Fruit fly (Drosophila melanogaster) whole organism: ENCODE measurements around the gene Nup154.

Experiments used
- CG8478 ChIP-seq: fragments of >200 bp; optimal IDR thresholded peaks from 2 replicates; lab custom pipeline; 2018; ENCODE audit warnings: inconsistent platforms
- Dll ChIP-seq: fragments of >200 bp; optimal IDR thresholded peaks from 2 replicates; lab custom pipeline; 2017
- EcR ChIP-seq, 2 experiments: fragments of >200 bp; optimal IDR thresholded peaks; 2 replicates each; lab custom pipeline; 2017; ENCODE audit warnings: missing biosample characterization in 2 of 2, missing genetic modification characterization in 2 of 2, missing genetic modification reagents in 2 of 2
- pan ChIP-seq: fragments of >200 bp; optimal IDR thresholded peaks from 2 replicates; lab custom pipeline; 2017
- psq ChIP-seq: fragments of >200 bp; optimal IDR thresholded peaks from 2 replicates; lab custom pipeline; 2017
- usp ChIP-seq: fragments of >200 bp; optimal IDR thresholded peaks from 2 replicates; lab custom pipeline; 2017; ENCODE audit warnings: missing biosample characterization, missing genetic modification characterization, mixed read lengths

Nup154 gene

DNA sequence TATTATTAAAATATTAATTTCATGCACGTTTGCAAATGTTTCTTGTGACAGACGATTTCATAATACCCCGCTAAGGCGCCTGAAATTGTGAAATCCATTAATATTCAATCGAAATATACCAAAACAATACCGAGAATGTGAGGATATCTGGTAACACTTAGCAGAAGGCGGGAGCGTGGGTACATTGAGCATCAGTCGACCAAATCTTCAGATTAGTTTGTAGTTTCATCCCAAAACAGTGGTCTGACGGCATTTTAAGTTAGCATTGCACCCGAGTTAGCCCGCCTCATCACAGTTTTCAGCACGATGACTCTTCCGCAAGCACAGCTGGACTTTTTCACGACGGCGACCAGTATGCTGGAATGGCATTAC, at the start of gene Nup154:
Gene Nup154 (plus strand): TSS at position 147 of the 372 bp plus-strand sequence.
- TF ChIP-seq EcR (GFP tag; optimal IDR thresholded peaks at IDR 0.05; lab: Kevin White, UChicago) (no peak), usp (GFP tag; lab: Kevin White, UChicago) (no peak), psq (lab: Kevin White, UChicago) (no peak), CG8478 (lab: Kevin White, UChicago) (no peak), Dll (lab: Kevin White, UChicago) (no peak), pan (lab: Kevin White, UChicago) (no peak)

dm6 chr2L:10963979-10964378, 40.6 kb upstream of the Nup154 start, which contains the start of gene dpr2:
TSS of gene dpr2 (minus strand) at chr2L:10964153.
- TF ChIP-seq psq (lab: Kevin White, UChicago) (no peak), CG8478 (lab: Kevin White, UChicago) (no peak), EcR (GFP tag; optimal IDR thresholded peaks at IDR 0.05; lab: Kevin White, UChicago) (no peak), pan (lab: Kevin White, UChicago) (no peak), usp (GFP tag; lab: Kevin White, UChicago) (no peak), Dll (lab: Kevin White, UChicago) (no peak)

DNA sequence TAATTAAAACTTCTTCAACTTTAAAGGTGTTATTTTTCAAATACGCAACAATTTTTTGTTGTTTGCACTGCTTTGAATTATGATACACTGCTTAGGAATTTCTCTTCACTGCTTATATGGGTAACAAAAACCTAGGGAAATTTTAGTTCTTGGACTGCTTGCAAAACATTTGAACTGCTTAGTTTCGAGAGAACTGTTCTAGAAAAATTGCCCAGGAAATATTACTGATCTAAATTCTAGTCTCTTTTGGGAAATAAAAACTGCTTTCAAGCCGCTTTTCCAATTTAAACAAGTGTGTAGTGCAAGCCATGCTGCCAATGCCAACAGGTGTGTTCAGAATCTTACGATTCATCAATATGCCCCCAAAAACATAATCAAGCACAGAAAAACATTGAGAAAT, 40.1 kb upstream of the Nup154 start:
- TF ChIP-seq pan (lab: Kevin White, UChicago) = no peak
- TF ChIP-seq Dll (lab: Kevin White, UChicago) = no peak
- no peak for TF ChIP-seq EcR (GFP tag; optimal IDR thresholded peaks at IDR 0.05; lab: Kevin White, UChicago)
- no peak for TF ChIP-seq usp (GFP tag; lab: Kevin White, UChicago)
- no peak for TF ChIP-seq psq (lab: Kevin White, UChicago)
- TF ChIP-seq CG8478 (lab: Kevin White, UChicago) = no peak

dm6 chr2L:10965962-10966361, 38.7 kb upstream of the Nup154 start:
- TF ChIP-seq usp (GFP tag; lab: Kevin White, UChicago) (no peak), CG8478 (lab: Kevin White, UChicago) (no peak), pan (lab: Kevin White, UChicago) (no peak), psq (lab: Kevin White, UChicago) (no peak), EcR (GFP tag; optimal IDR thresholded peaks at IDR 0.05; lab: Kevin White, UChicago) (no peak)

DNA sequence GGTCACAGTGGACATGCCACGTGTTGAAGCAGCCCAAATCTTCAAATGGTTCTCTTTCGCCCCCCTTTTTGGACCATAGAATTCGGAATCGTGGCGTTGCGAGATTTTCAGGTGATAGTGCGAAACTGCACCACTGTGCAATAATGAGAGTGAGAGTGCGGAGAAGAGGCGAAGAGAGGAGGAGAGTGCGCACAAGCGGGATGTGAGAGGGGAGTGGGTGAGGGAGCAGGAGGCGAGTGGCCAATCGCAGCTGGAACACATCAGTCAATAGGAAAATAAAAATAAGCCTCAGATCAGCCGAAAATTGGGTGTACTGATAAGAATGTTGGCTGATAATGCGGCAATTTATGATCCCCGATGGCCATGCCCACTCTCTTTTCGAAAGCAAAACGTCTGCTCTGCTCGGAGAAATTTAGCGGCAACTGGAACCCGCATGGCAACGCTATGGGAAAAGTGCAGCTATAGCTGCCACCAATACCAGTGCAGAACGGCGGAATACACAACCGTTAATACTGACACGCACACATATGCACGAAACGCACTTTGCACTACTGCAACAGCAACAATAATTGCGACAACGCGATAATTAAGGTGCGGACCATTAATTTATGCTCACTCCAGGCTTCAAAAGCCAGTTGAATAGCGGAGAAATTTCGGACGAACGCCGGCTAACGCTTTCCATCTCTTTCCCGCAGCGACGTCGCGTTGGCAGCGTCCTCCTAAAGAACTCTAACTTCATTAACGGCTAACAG, 37.2 kb upstream of the Nup154 start:
- TF ChIP-seq EcR (GFP tag; optimal IDR thresholded peaks at IDR 0.05; lab: Kevin White, UChicago) (no peak), Dll (lab: Kevin White, UChicago) (no peak), CG8478 (lab: Kevin White, UChicago) (no peak), usp (GFP tag; lab: Kevin White, UChicago) (no peak), pan (lab: Kevin White, UChicago) (no peak), psq (lab: Kevin White, UChicago) (no peak)

DNA sequence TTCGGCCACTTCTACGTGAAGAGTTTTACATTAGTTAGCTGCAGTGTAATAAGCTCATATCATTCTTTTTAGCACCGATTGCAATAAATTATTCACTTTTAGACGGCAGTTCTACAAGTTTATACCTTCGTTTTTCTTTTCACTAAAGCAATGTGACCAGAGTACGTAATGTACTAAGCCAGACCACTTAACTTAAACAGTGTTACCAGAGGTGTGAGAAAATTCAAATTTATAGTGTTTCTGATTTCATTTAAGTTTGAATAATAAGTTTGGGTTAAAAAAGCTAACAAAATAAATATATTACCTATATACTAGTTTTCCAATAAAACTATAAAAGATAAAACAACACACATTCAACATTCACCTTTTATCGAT, 36.6 kb upstream of the Nup154 start:
- TF ChIP-seq usp (GFP tag; lab: Kevin White, UChicago) (no peak), CG8478 (lab: Kevin White, UChicago) (no peak), psq (lab: Kevin White, UChicago) (no peak), Dll (lab: Kevin White, UChicago) (no peak), EcR (GFP tag; optimal IDR thresholded peaks at IDR 0.05; lab: Kevin White, UChicago) (no peak), pan (lab: Kevin White, UChicago) (no peak)

dm6 chr2L:10970134-10970533, 34.5 kb upstream of the Nup154 start, which contains the start of the genes Tmem214 and YL-1:
TSS of gene Tmem214 (minus strand) at chr2L:10970275.
TSS of gene YL-1 (plus strand) at chr2L:10970443.
- TF ChIP-seq pan (lab: Kevin White, UChicago) (no peak), usp (GFP tag; lab: Kevin White, UChicago) (no peak), CG8478 (lab: Kevin White, UChicago) (no peak), EcR (GFP tag; optimal IDR thresholded peaks at IDR 0.05; lab: Kevin White, UChicago) (no peak), Dll (lab: Kevin White, UChicago) (no peak), psq (lab: Kevin White, UChicago) (no peak)

- no peak for TF ChIP-seq usp (GFP tag; lab: Kevin White, UChicago)
- TF ChIP-seq psq (lab: Kevin White, UChicago) = no peak
- TF ChIP-seq pan (lab: Kevin White, UChicago) = no peak
- TF ChIP-seq Dll (lab: Kevin White, UChicago) = no peak
- no peak for TF ChIP-seq CG8478 (lab: Kevin White, UChicago)
- no peak for TF ChIP-seq EcR (GFP tag; optimal IDR thresholded peaks at IDR 0.05; lab: Kevin White, UChicago)
Measured at dm6 chr2L:10972224-10972623, 32.4 kb upstream of the Nup154 start, which contains the start of gene CG16743. TSS of gene CG16743 (plus strand) at chr2L:10972280.

DNA sequence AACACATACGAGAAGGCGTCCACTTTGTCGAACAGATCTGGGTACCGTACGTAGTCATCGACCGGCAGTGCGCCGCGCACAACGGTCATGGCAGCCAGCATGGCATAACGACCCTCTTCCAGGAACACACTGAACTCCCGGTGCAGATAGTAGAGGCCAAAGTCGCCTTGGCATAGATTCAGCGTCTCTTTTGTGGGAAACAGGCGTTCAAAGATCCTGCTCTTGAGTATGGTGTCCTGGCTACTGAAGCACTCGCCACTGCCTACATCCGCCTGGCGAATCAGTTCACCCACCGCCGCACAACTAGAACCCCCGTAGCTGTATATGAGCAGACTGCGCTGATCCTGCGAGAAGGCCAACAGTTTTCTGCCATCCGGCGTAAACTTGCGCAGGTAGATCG, 30.0 kb upstream of the Nup154 start:
- no peak for TF ChIP-seq CG8478 (lab: Kevin White, UChicago)
- TF ChIP-seq usp (GFP tag; lab: Kevin White, UChicago) = no peak
- no peak for TF ChIP-seq psq (lab: Kevin White, UChicago)
- no peak for TF ChIP-seq Dll (lab: Kevin White, UChicago)
- no peak for TF ChIP-seq pan (lab: Kevin White, UChicago)

dm6 chr2L:10975193-10975592, 29.4 kb upstream of the Nup154 start, which contains the start of gene abo:
TSS of gene abo (minus strand) at chr2L:10975293.
- no peak for TF ChIP-seq EcR (GFP tag; optimal IDR thresholded peaks at IDR 0.05; lab: Kevin White, UChicago)
- TF ChIP-seq CG8478 (lab: Kevin White, UChicago) = no peak
- TF ChIP-seq psq (lab: Kevin White, UChicago) = no peak
- TF ChIP-seq Dll (lab: Kevin White, UChicago) = no peak
- no peak for TF ChIP-seq usp (GFP tag; lab: Kevin White, UChicago)
- no peak for TF ChIP-seq pan (lab: Kevin White, UChicago)
